Fruit fly (Drosophila melanogaster): ENCODE measurements around the gene Spn.

Gene Spn

dm6 chr3L:2501764-2502163 lies 52.3 kb downstream of the Spn start (continued):
- no peak for TF ChIP-seq crol (GFP tag; IDR thresholded peaks at IDR 0.05)
- no peak for TF ChIP-seq Kr (GFP tag; optimal IDR thresholded peaks at IDR 0.05)
- peak; percentile 68 for TF ChIP-seq caup (GFP tag; optimal IDR thresholded peaks at IDR 0.05; ENCODE audit: severe bottlenecking)
- TF ChIP-seq CG31224 (GFP tag; IDR thresholded peaks at IDR 0.05): peak; percentile 58; the same call in 1 of the 2 replicates
- peak; percentile 67 for TF ChIP-seq CG15514 (GFP tag; optimal IDR thresholded peaks at IDR 0.05)
- TF ChIP-seq ems (GFP tag; optimal IDR thresholded peaks at IDR 0.05): peak; percentile 57
- peak; percentile 75 for TF ChIP-seq dysf (GFP tag; IDR thresholded peaks at IDR 0.05)
- peak; percentile 77 for TF ChIP-seq Dek (tag; optimal IDR thresholded peaks at IDR 0.05)
- TF ChIP-seq fu2 (GFP tag; optimal IDR thresholded peaks at IDR 0.05): no peak
- no peak for TF ChIP-seq CG15479 (GFP tag; optimal IDR thresholded peaks at IDR 0.05)
- no peak for TF ChIP-seq Fer2 (tag; optimal IDR thresholded peaks at IDR 0.05)
- no peak for TF ChIP-seq sens-2 (GFP tag; IDR thresholded peaks at IDR 0.05)
- TF ChIP-seq CG18764 (GFP tag; optimal IDR thresholded peaks at IDR 0.05): no peak
- TF ChIP-seq CG12155 (GFP tag; optimal IDR thresholded peaks at IDR 0.05): peak; percentile 72
- TF ChIP-seq CG1647 (GFP tag; optimal IDR thresholded peaks at IDR 0.05): peak; percentile 68
- peak; percentile 46 for TF ChIP-seq HLH54F (GFP tag; optimal IDR thresholded peaks at IDR 0.05)
- no peak for TF ChIP-seq CG11504 (tag; optimal IDR thresholded peaks at IDR 0.05)
- TF ChIP-seq CG10543 (GFP tag; optimal IDR thresholded peaks at IDR 0.05): peak; percentile 34
- TF ChIP-seq chinmo (GFP tag; IDR thresholded peaks at IDR 0.05; ENCODE audit: partially characterized antibody): no peak
- no peak for TF ChIP-seq CG1792 (GFP tag; optimal IDR thresholded peaks at IDR 0.05)
- peak; percentile 56; the same call in 1 of the 3 replicates for TF ChIP-seq CG2889 (GFP tag; IDR thresholded peaks at IDR 0.05)
- TF ChIP-seq CG6683 (GFP tag; optimal IDR thresholded peaks at IDR 0.05): peak; percentile 16
- no peak for TF ChIP-seq Dll (GFP tag; IDR thresholded peaks at IDR 0.05; ENCODE audit: partially characterized antibody)
- TF ChIP-seq tap (tag; optimal IDR thresholded peaks at IDR 0.05): no peak
- no peak for TF ChIP-seq CG14965 (GFP tag; optimal IDR thresholded peaks at IDR 0.05; ENCODE audit: borderline replicate concordance)
- TF ChIP-seq Antp (GFP tag; optimal IDR thresholded peaks at IDR 0.05): no peak
- TF ChIP-seq CG10321 (GFP tag; IDR thresholded peaks at IDR 0.05): peak; percentile 55
- TF ChIP-seq gro (GFP tag; optimal IDR thresholded peaks at IDR 0.05): peak; percentile 71
- TF ChIP-seq CG7556 (GFP tag; optimal IDR thresholded peaks at IDR 0.05): peak; percentile 63
- peak; percentile 8 for TF ChIP-seq Mad (GFP tag; optimal IDR thresholded peaks at IDR 0.05)
- TF ChIP-seq CG17328 (GFP tag; IDR thresholded peaks at IDR 0.05): 0 out of 2 replicates have a peak, but pooled peaks have one; percentile 46
- no peak for TF ChIP-seq gfzf (GFP tag; optimal IDR thresholded peaks at IDR 0.05)
- TF ChIP-seq CG4360 (GFP tag; IDR thresholded peaks at IDR 0.05): no peak
- peak; percentile 66 for TF ChIP-seq CG8924 (tag; optimal IDR thresholded peaks at IDR 0.05)
- TF ChIP-seq CG10267 (tag; optimal IDR thresholded peaks at IDR 0.05): peak; percentile 13
- peak; percentile 74 for TF ChIP-seq ranshi (GFP tag; IDR thresholded peaks at IDR 0.05)
- TF ChIP-seq CG32772 (GFP tag; IDR thresholded peaks at IDR 0.05): peak; percentile 63
- TF ChIP-seq p53 (GFP tag; optimal IDR thresholded peaks at IDR 0.05): no peak
- TF ChIP-seq zen2 (GFP tag; IDR thresholded peaks at IDR 0.05; ENCODE audit: partially characterized antibody): no peak
- peak; percentile 46 for TF ChIP-seq Camta (GFP tag; optimal IDR thresholded peaks at IDR 0.05)
- TF ChIP-seq Oli (tag; optimal IDR thresholded peaks at IDR 0.05): peak; percentile 47
- no peak for TF ChIP-seq CG8388 (GFP tag; optimal IDR thresholded peaks at IDR 0.05)
- TF ChIP-seq CG18599 (GFP tag; optimal IDR thresholded peaks at IDR 0.05): peak; percentile 91
- peak; percentile 59 for TF ChIP-seq tio (GFP tag; optimal IDR thresholded peaks at IDR 0.05)
- TF ChIP-seq CG18619 (GFP tag; optimal IDR thresholded peaks at IDR 0.05): peak; percentile 62
- TF ChIP-seq Ssrp (tag; optimal IDR thresholded peaks at IDR 0.05): peak; percentile 0
- TF ChIP-seq tup (GFP tag; optimal IDR thresholded peaks at IDR 0.05): peak; percentile 51
- peak; percentile 83 for TF ChIP-seq al (GFP tag; IDR thresholded peaks at IDR 0.05)
- TF ChIP-seq CG12236 (GFP tag; optimal IDR thresholded peaks at IDR 0.05): no peak
- TF ChIP-seq fd96Cb (tag; optimal IDR thresholded peaks at IDR 0.05): peak; percentile 28
